Fruit fly (Drosophila melanogaster): ENCODE results near the gene bchs.

Gene bchs

DNA sequence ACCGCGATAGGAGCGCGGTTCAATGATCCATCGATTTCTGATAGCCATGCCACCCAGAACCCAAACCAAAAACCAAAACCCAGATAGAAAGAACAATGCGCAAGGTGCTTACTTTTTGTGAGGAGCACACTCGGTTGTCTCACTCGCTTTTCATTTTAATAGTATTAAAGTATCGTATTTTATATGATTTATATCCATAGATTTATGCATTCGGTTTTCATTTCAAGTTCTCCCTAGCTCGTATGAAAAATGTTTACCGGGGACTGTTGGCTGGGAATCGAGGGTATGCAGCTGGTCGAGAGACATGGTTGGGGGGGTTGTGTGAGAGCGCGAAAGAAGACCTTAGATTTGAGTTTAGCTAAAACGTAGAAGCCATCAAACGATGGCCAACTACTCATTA lies 65.0 kb downstream of the bchs start (continued):
- no peak for TF ChIP-seq CG8359 (GFP tag; optimal IDR thresholded peaks at IDR 0.05; ENCODE audit: borderline replicate concordance)
- TF ChIP-seq CG8290 (GFP tag; optimal IDR thresholded peaks at IDR 0.05): no peak
- TF ChIP-seq CG8290 (tag; optimal IDR thresholded peaks at IDR 0.05): peak in 1 of 2 experiments; percentile 60
- no peak for TF ChIP-seq D (optimal IDR thresholded peaks at IDR 0.05)
- TF ChIP-seq D (GFP tag; optimal IDR thresholded peaks at IDR 0.05): no peak
- TF ChIP-seq dysf (GFP tag; IDR thresholded peaks at IDR 0.05): peak; percentile 69; the same call in 2 of the 3 replicates
- TF ChIP-seq Aef1 (GFP tag; IDR thresholded peaks at IDR 0.05): 0 out of 3 replicates have a peak, but pooled peaks have one; percentile 17
- no peak for TF ChIP-seq Side (GFP tag; optimal IDR thresholded peaks at IDR 0.05)
- peak; percentile 14 for TF ChIP-seq ewg (GFP tag; optimal IDR thresholded peaks at IDR 0.05)
- no peak for TF ChIP-seq vfl (GFP tag; optimal IDR thresholded peaks at IDR 0.05)
- peak in 1 of 2 experiments; percentile 8 for TF ChIP-seq Pdp1 (GFP tag; optimal IDR thresholded peaks at IDR 0.05)
- TF ChIP-seq vnd (GFP tag; IDR thresholded peaks at IDR 0.05; ENCODE audit: partially characterized antibody): no peak
- no peak for TF ChIP-seq pum (GFP tag; optimal IDR thresholded peaks at IDR 0.05)
- no peak for TF ChIP-seq pzg (GFP tag; optimal IDR thresholded peaks at IDR 0.05)
- TF ChIP-seq nerfin-2 (GFP tag; IDR thresholded peaks at IDR 0.05; ENCODE audit: partially characterized antibody): no peak
- peak; percentile 17 for TF ChIP-seq HmgZ (tag; optimal IDR thresholded peaks at IDR 0.05)
- TF ChIP-seq pb (GFP tag; optimal IDR thresholded peaks at IDR 0.05): no peak
- no peak for TF ChIP-seq btn (GFP tag; optimal IDR thresholded peaks at IDR 0.05)
- no peak for TF ChIP-seq HLH54F (GFP tag; optimal IDR thresholded peaks at IDR 0.05)
- no peak for TF ChIP-seq sr (GFP tag; IDR thresholded peaks at IDR 0.05)
- TF ChIP-seq CG4854 (GFP tag; optimal IDR thresholded peaks at IDR 0.05): no peak
- TF ChIP-seq D19B (GFP tag; optimal IDR thresholded peaks at IDR 0.05): peak; percentile 96
- peak; percentile 9 for TF ChIP-seq CG16815 (GFP tag; optimal IDR thresholded peaks at IDR 0.05)
- TF ChIP-seq CG31224 (GFP tag; IDR thresholded peaks at IDR 0.05): 0 out of 2 replicates have a peak, but pooled peaks have one; percentile 11
- peak; percentile 52; the same call in 1 of the 2 replicates for TF ChIP-seq sisA (GFP tag; IDR thresholded peaks at IDR 0.05)
- no peak for TF ChIP-seq CG3726 (GFP tag; IDR thresholded peaks at IDR 0.05)
- TF ChIP-seq Dip3 (GFP tag; optimal IDR thresholded peaks at IDR 0.05): no peak
- no peak for TF ChIP-seq CG2875 (GFP tag; optimal IDR thresholded peaks at IDR 0.05)
- TF ChIP-seq chm (GFP tag; IDR thresholded peaks at IDR 0.05): peak; percentile 73
- TF ChIP-seq CG15011 (GFP tag; optimal IDR thresholded peaks at IDR 0.05): no peak
- TF ChIP-seq CG13775 (GFP tag; optimal IDR thresholded peaks at IDR 0.05): peak; percentile 21
- TF ChIP-seq jumu (GFP tag; optimal IDR thresholded peaks at IDR 0.05): no peak
- TF ChIP-seq CG2889 (GFP tag; IDR thresholded peaks at IDR 0.05): no peak
- TF ChIP-seq Gug (GFP tag; IDR thresholded peaks at IDR 0.05): peak; percentile 34; the same call in 1 of the 4 replicates
- TF ChIP-seq CG8478 (optimal IDR thresholded peaks at IDR 0.05): no peak
- no peak for TF ChIP-seq CG3065 (GFP tag; optimal IDR thresholded peaks at IDR 0.05)
- no peak for TF ChIP-seq wor (GFP tag; IDR thresholded peaks at IDR 0.05)
- TF ChIP-seq CG11504 (tag; optimal IDR thresholded peaks at IDR 0.05): peak; percentile 43
- TF ChIP-seq fru (optimal IDR thresholded peaks at IDR 0.05): no peak
- no peak for TF ChIP-seq pita (GFP tag; optimal IDR thresholded peaks at IDR 0.05)
- TF ChIP-seq bbx (GFP tag; IDR thresholded peaks at IDR 0.05; ENCODE audit: partially characterized antibody): no peak
- peak; percentile 40; the same call in 1 of the 2 replicates for TF ChIP-seq Taf1 (GFP tag; IDR thresholded peaks at IDR 0.05)
- no peak for TF ChIP-seq CG16813 (GFP tag; IDR thresholded peaks at IDR 0.05; ENCODE audit: partially characterized antibody)
- peak; percentile 50 for TF ChIP-seq CG10366 (GFP tag; IDR thresholded peaks at IDR 0.05)
- no peak for TF ChIP-seq Meics (GFP tag; optimal IDR thresholded peaks at IDR 0.05)
- no peak; the same call in none of the 2 replicates for TF ChIP-seq CG31441 (GFP tag; IDR thresholded peaks at IDR 0.05)
- TF ChIP-seq CG12659 (GFP tag; optimal IDR thresholded peaks at IDR 0.05): no peak
- no peak for TF ChIP-seq CG7987 (GFP tag; optimal IDR thresholded peaks at IDR 0.05)
- TF ChIP-seq CG33557 (GFP tag; optimal IDR thresholded peaks at IDR 0.05): no peak
- no peak for TF ChIP-seq nom (GFP tag; optimal IDR thresholded peaks at IDR 0.05)
- peak; percentile 14 for TF ChIP-seq bab2 (GFP tag; optimal IDR thresholded peaks at IDR 0.05)
- no peak for TF ChIP-seq CG10431 (GFP tag; optimal IDR thresholded peaks at IDR 0.05)
